Worm (Caenorhabditis elegans): ENCODE data around the gene C51E3.10.

Gene C51E3.10

ce11 chrV:10134077-10134693, 26.7 kb downstream of the C51E3.10 start, which contains the start of the genes C08B6.18, wdr-20 and C08B6.8:
TSS of gene C08B6.18 (minus strand) at chrV:10134127.
TSS of gene wdr-20 (minus strand) at chrV:10134158.
TSS of gene C08B6.8 (plus strand) at chrV:10134643.
- TF ChIP-seq dao-5 (tag; optimal IDR thresholded peaks at IDR 0.05) (no peak), him-1 (tag; optimal IDR thresholded peaks at IDR 0.05) (no peak), W03F9.2 (tag; optimal IDR thresholded peaks at IDR 0.05) (no peak)

- no peak for TF ChIP-seq W03F9.2 (tag; optimal IDR thresholded peaks at IDR 0.05)
- no peak for TF ChIP-seq him-1 (tag; optimal IDR thresholded peaks at IDR 0.05)
- no peak for TF ChIP-seq dao-5 (tag; optimal IDR thresholded peaks at IDR 0.05)
These were observed 27.7 kb downstream of the C51E3.10 start for ce11 chrV:10133277-10133676.

ce11 chrV:10130195-10130594, 30.7 kb downstream of the C51E3.10 start, which contains the start of gene aos-1:
TSS of gene aos-1 (minus strand) at chrV:10130295.
- TF ChIP-seq dao-5 (tag; optimal IDR thresholded peaks at IDR 0.05) = no peak
- no peak for TF ChIP-seq W03F9.2 (tag; optimal IDR thresholded peaks at IDR 0.05)
- TF ChIP-seq him-1 (tag; optimal IDR thresholded peaks at IDR 0.05) = no peak

ce11 chrV:10124799-10125548, 36.0 kb downstream of the C51E3.10 start, which contains the start of gene C08B6.10:
TSS of gene C08B6.10 (plus strand) at chrV:10125498.
- TF ChIP-seq W03F9.2 (tag; optimal IDR thresholded peaks at IDR 0.05) (no peak), dao-5 (tag; optimal IDR thresholded peaks at IDR 0.05) (no peak), him-1 (tag; optimal IDR thresholded peaks at IDR 0.05) (no peak)

- TF ChIP-seq dao-5 (tag; optimal IDR thresholded peaks at IDR 0.05) = no peak
- TF ChIP-seq W03F9.2 (tag; optimal IDR thresholded peaks at IDR 0.05) = no peak
- TF ChIP-seq him-1 (tag; optimal IDR thresholded peaks at IDR 0.05) = no peak
These were observed 37.6 kb downstream of the C51E3.10 start, which contains the start of gene C08B6.6 for ce11 chrV:10123324-10123723. TSS of gene C08B6.6 (plus strand) at chrV:10123624.

- no peak for TF ChIP-seq dao-5 (tag; optimal IDR thresholded peaks at IDR 0.05)
- no peak for TF ChIP-seq him-1 (tag; optimal IDR thresholded peaks at IDR 0.05)
- no peak for TF ChIP-seq W03F9.2 (tag; optimal IDR thresholded peaks at IDR 0.05)
These were observed 38.3 kb downstream of the C51E3.10 start, which contains the start of gene srxa-19 for ce11 chrV:10122670-10123069. TSS of gene srxa-19 (minus strand) at chrV:10122770.

- TF ChIP-seq W03F9.2 (tag; optimal IDR thresholded peaks at IDR 0.05) (no peak), him-1 (tag; optimal IDR thresholded peaks at IDR 0.05) (no peak), dao-5 (tag; optimal IDR thresholded peaks at IDR 0.05) (no peak)
These were observed 40.0 kb downstream of the C51E3.10 start, which contains the start of gene srxa-18 for ce11 chrV:10120898-10121297. TSS of gene srxa-18 (minus strand) at chrV:10120997.

ce11 chrV:10117465-10117864, 43.5 kb downstream of the C51E3.10 start, which contains the start of gene C08B6.5:
TSS of gene C08B6.5 (plus strand) at chrV:10117765.
- TF ChIP-seq dao-5 (tag; optimal IDR thresholded peaks at IDR 0.05) = no peak
- TF ChIP-seq him-1 (tag; optimal IDR thresholded peaks at IDR 0.05) = no peak
- no peak for TF ChIP-seq W03F9.2 (tag; optimal IDR thresholded peaks at IDR 0.05)

- TF ChIP-seq him-1 (tag; optimal IDR thresholded peaks at IDR 0.05) = no peak
- no peak for TF ChIP-seq dao-5 (tag; optimal IDR thresholded peaks at IDR 0.05)
- TF ChIP-seq W03F9.2 (tag; optimal IDR thresholded peaks at IDR 0.05) = no peak
These were observed 46.6 kb downstream of the C51E3.10 start, which contains the start of gene cht-5 for ce11 chrV:10114329-10114728. TSS of gene cht-5 (plus strand) at chrV:10114629.

ce11 chrV:10112187-10112586, 48.7 kb downstream of the C51E3.10 start, which contains the start of gene C08B6.3:
TSS of gene C08B6.3 (minus strand) at chrV:10112287.
- TF ChIP-seq W03F9.2 (tag; optimal IDR thresholded peaks at IDR 0.05) (no peak), him-1 (tag; optimal IDR thresholded peaks at IDR 0.05) (no peak), dao-5 (tag; optimal IDR thresholded peaks at IDR 0.05) (no peak)

ce11 chrV:10111129-10111528, 49.8 kb downstream of the C51E3.10 start:
- TF ChIP-seq W03F9.2 (tag; optimal IDR thresholded peaks at IDR 0.05) (no peak), him-1 (tag; optimal IDR thresholded peaks at IDR 0.05) (no peak), dao-5 (tag; optimal IDR thresholded peaks at IDR 0.05) (no peak)

All from whole organism, L4/young adult.